Fruit fly (Drosophila melanogaster): Measurements from ENCODE around the gene ATP7.
A peak's percentile ranks its signal among the peaks of the same experiment; 100 is the strongest.

DNA sequence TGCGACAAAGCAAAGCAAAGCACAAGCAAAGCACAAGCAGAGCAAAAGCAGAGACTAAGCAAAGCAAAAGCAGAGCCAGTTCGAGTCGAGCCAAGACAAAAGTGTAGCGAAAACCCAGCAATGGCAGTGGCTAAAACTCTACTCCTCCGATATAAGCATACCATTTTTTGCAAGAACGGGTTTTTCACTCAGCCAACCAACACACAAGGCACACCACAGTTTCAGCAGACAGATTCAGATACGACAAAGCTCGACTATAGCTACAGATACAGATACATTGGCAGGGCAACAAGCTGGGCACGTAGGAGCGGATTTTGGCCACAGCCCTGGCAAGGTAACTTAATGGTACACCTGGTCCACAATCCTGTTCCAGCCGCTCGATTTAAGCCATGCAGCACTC lies 58.8 kb downstream of the ATP7 start:
- TF ChIP-seq net (GFP tag; optimal IDR thresholded peaks at IDR 0.05) (no peak), Sox102F (GFP tag; optimal IDR thresholded peaks at IDR 0.05) (no peak), CG6808 (GFP tag; optimal IDR thresholded peaks at IDR 0.05) (no peak), CG10669 (GFP tag; optimal IDR thresholded peaks at IDR 0.05) (no peak), acj6 (GFP tag; optimal IDR thresholded peaks at IDR 0.05) (no peak), dac (GFP tag; optimal IDR thresholded peaks at IDR 0.05) (no peak), cyc (GFP tag; optimal IDR thresholded peaks at IDR 0.05) (no peak), CG15336 (GFP tag; IDR thresholded peaks at IDR 0.05) (no peak), OdsH (GFP tag; optimal IDR thresholded peaks at IDR 0.05) (no peak), salr (GFP tag; optimal IDR thresholded peaks at IDR 0.05) (no peak), Lpt (GFP tag; optimal IDR thresholded peaks at IDR 0.05) (peak; percentile 34)

Measured in whole organism, prepupa.